Fruit fly (Drosophila melanogaster) whole organism, embryonic: ENCODE measurements around the gene CG8958.

Experiments
- Abd-B ChIP-seq: fragments of 200-800 bp; sonication (Bioruptor generic); optimal IDR thresholded peaks from 2 replicates; lab custom pipeline; 2018; ENCODE audit warnings: missing biosample characterization, mild to moderate bottlenecking, missing genetic modification characterization, moderate library complexity
- Bdp1 ChIP-seq: fragments of 200-800 bp; sonication (Bioruptor generic); optimal IDR thresholded peaks from 3 replicates; lab custom pipeline; 2016; ENCODE audit warnings: missing biosample characterization, missing genetic modification characterization
- CG10147 ChIP-seq: fragments of 200-800 bp; sonication (Bioruptor generic); optimal IDR thresholded peaks from 2 replicates; lab custom pipeline; 2019; ENCODE audit warnings: missing biosample characterization, mild to moderate bottlenecking, missing genetic modification characterization, moderate library complexity
- CG11723 ChIP-seq: fragments of 200-800 bp; sonication (Bioruptor generic); optimal IDR thresholded peaks from 2 replicates; lab custom pipeline; 2017; ENCODE audit warnings: missing biosample characterization, mild to moderate bottlenecking, missing genetic modification characterization
- CG1233 ChIP-seq: fragments of 200-800 bp; sonication (Bioruptor generic); optimal IDR thresholded peaks from 4 replicates; lab custom pipeline; 2018; ENCODE audit warnings: missing biosample characterization, mild to moderate bottlenecking, missing genetic modification characterization
- CG12659 ChIP-seq: fragments of 200-800 bp; sonication (Bioruptor generic); optimal IDR thresholded peaks from 3 replicates; lab custom pipeline; 2017; ENCODE audit warnings: mild to moderate bottlenecking, missing biosample characterization, missing genetic modification reagents, missing genetic modification characterization
- CG13123 ChIP-seq: fragments of 200-800 bp; sonication (Bioruptor generic); optimal IDR thresholded peaks from 2 replicates; lab custom pipeline; 2016; ENCODE audit warnings: missing biosample characterization, missing genetic modification characterization
- CG15011 ChIP-seq: fragments of 200-800 bp; sonication (Bioruptor generic); optimal IDR thresholded peaks from 3 replicates; lab custom pipeline; 2018; ENCODE audit warnings: missing biosample characterization, mild to moderate bottlenecking, missing genetic modification characterization
- CG17568 ChIP-seq: fragments of 200-800 bp; sonication (Bioruptor generic); optimal IDR thresholded peaks from 2 replicates; lab custom pipeline; 2018; ENCODE audit warnings: missing biosample characterization, mild to moderate bottlenecking, missing genetic modification characterization, moderate library complexity
- CG3065 ChIP-seq: fragments of 200-800 bp; sonication (Bioruptor generic); optimal IDR thresholded peaks from 2 replicates; lab custom pipeline; 2016; ENCODE audit warnings: missing biosample characterization, missing genetic modification characterization
- CG31365 ChIP-seq: fragments of 200-800 bp; sonication (Bioruptor generic); optimal IDR thresholded peaks from 2 replicates; lab custom pipeline; 2018; ENCODE audit warnings: missing biosample characterization, mild to moderate bottlenecking, missing genetic modification characterization
- CG31441 ChIP-seq: fragments of 200-800 bp; sonication (Bioruptor generic); IDR thresholded peaks from 2 replicates; pipeline ENCODE4 v1.3.6; 2022; ENCODE audit warnings: missing biosample characterization, missing genetic modification characterization
- CG34422 ChIP-seq: fragments of 200-800 bp; sonication (Bioruptor generic); IDR thresholded peaks from 3 replicates; pipeline ENCODE4 v1.3.6; 2022; ENCODE audit warnings: missing biosample characterization, missing genetic modification characterization
- CG42726 ChIP-seq: fragments of 200-800 bp; sonication (Bioruptor generic); IDR thresholded peaks from 2 replicates; pipeline ENCODE4 v1.3.6; 2022; ENCODE audit warnings: missing biosample characterization, missing genetic modification characterization; ENCODE audit not compliant: partially characterized antibody
- CG4282 ChIP-seq: fragments of 200-800 bp; sonication (Bioruptor generic); optimal IDR thresholded peaks from 2 replicates; lab custom pipeline; 2016; ENCODE audit warnings: missing biosample characterization, missing genetic modification characterization
- CG4854 ChIP-seq: fragments of 200-800 bp; sonication (Bioruptor generic); optimal IDR thresholded peaks from 2 replicates; lab custom pipeline; 2016; ENCODE audit warnings: missing biosample characterization, missing genetic modification characterization, inconsistent platforms
- CG8924 ChIP-seq: fragments of 200-800 bp; optimal IDR thresholded peaks from 3 replicates; lab custom pipeline; 2019; ENCODE audit warnings: missing biosample characterization, mild to moderate bottlenecking, missing genetic modification characterization, moderate library complexity
- CG9609 ChIP-seq: fragments of 200-800 bp; sonication (Bioruptor generic); optimal IDR thresholded peaks from 3 replicates; lab custom pipeline; 2016; ENCODE audit warnings: missing biosample characterization, missing genetic modification characterization
- Doc3 ChIP-seq: fragments of 200-800 bp; sonication (Bioruptor generic); IDR thresholded peaks from 3 replicates; pipeline ENCODE4 v1.3.6; 2022; ENCODE audit warnings: missing biosample characterization, missing genetic modification characterization; ENCODE audit not compliant: partially characterized antibody
- ERR ChIP-seq: fragments of 200-800 bp; sonication (Bioruptor generic); optimal IDR thresholded peaks from 2 replicates; lab custom pipeline; 2016; ENCODE audit warnings: missing biosample characterization, missing genetic modification characterization
- HLH3B ChIP-seq: fragments of 200-800 bp; sonication (Bioruptor generic); IDR thresholded peaks from 2 replicates; pipeline ENCODE4 v1.3.6; 2022; ENCODE audit warnings: missing biosample characterization, missing genetic modification characterization
- Max ChIP-seq: fragments of 200-800 bp; sonication (Bioruptor generic); optimal IDR thresholded peaks from 2 replicates; lab custom pipeline; 2016; ENCODE audit warnings: missing biosample characterization, mild to moderate bottlenecking, missing genetic modification characterization
- Poxn ChIP-seq: fragments of 200-800 bp; sonication (Bioruptor generic); IDR thresholded peaks from 2 replicates; pipeline ENCODE4 v1.3.6; 2022; ENCODE audit warnings: missing biosample characterization, missing genetic modification characterization
- Sin3A ChIP-seq: fragments of >200 bp; optimal IDR thresholded peaks from 2 replicates; lab custom pipeline; 2018
- Tbp ChIP-seq: fragments of >200 bp; optimal IDR thresholded peaks from 2 replicates; lab custom pipeline; 2018; ENCODE audit warnings: missing biosample characterization, missing genetic modification characterization
- Trl ChIP-seq, 3 experiments: fragments of >200 bp in 2 of 3; fragments of 200-800 bp in 1 of 3; sonication (Bioruptor generic) in 1 of 3; optimal IDR thresholded peaks; 2 replicates in 1 of 3; 3 replicates in 2 of 3; lab custom pipeline; 2016 to 2017; ENCODE audit warnings: missing biosample characterization in 1 of 3, missing genetic modification characterization in 1 of 3
- YL-1 ChIP-seq: fragments of 200-800 bp; sonication (Bioruptor generic); optimal IDR thresholded peaks from 3 replicates; lab custom pipeline; 2017; ENCODE audit warnings: missing biosample characterization, mild to moderate bottlenecking, missing genetic modification characterization
- ara ChIP-seq: fragments of 200-800 bp; sonication (Bioruptor generic); IDR thresholded peaks from 2 replicates; pipeline ENCODE4 v1.3.6; 2022; ENCODE audit warnings: missing biosample characterization, missing genetic modification characterization
- cwo ChIP-seq: fragments of 200-800 bp; sonication (Bioruptor generic); optimal IDR thresholded peaks from 3 replicates; lab custom pipeline; 2017; ENCODE audit warnings: missing biosample characterization, missing genetic modification characterization, mild to moderate bottlenecking, moderate library complexity, missing genetic modification reagents
- eve ChIP-seq, 2 experiments: fragments of >200 bp; optimal IDR thresholded peaks; 2 replicates each; lab custom pipeline; 2017; ENCODE audit warnings: missing biosample characterization in 2 of 2, missing genetic modification characterization in 2 of 2
- ewg ChIP-seq: fragments of 200-800 bp; sonication (Bioruptor generic); optimal IDR thresholded peaks from 3 replicates; lab custom pipeline; 2017; ENCODE audit warnings: mild to moderate bottlenecking, missing biosample characterization, missing genetic modification reagents, missing genetic modification characterization
- fru ChIP-seq: fragments of >200 bp; optimal IDR thresholded peaks from 2 replicates; lab custom pipeline; 2017
- fu2 ChIP-seq: fragments of 200-800 bp; sonication (Bioruptor generic); optimal IDR thresholded peaks from 2 replicates; lab custom pipeline; 2016; ENCODE audit warnings: missing biosample characterization, missing genetic modification characterization
- kah ChIP-seq: fragments of 200-800 bp; sonication (Bioruptor generic); optimal IDR thresholded peaks from 2 replicates; lab custom pipeline; 2018; ENCODE audit warnings: missing biosample characterization, mild to moderate bottlenecking, missing genetic modification characterization
- kay ChIP-seq: fragments of 200-800 bp; sonication (Bioruptor generic); optimal IDR thresholded peaks from 2 replicates; lab custom pipeline; 2016; ENCODE audit warnings: missing biosample characterization, missing genetic modification characterization
- ken ChIP-seq: fragments of 200-800 bp; sonication (Bioruptor generic); IDR thresholded peaks from 3 replicates; pipeline ENCODE4 v1.3.6; 2022; ENCODE audit warnings: missing biosample characterization, missing genetic modification characterization
- kni ChIP-seq: fragments of 200-800 bp; sonication (Bioruptor generic); optimal IDR thresholded peaks from 3 replicates; lab custom pipeline; 2017; ENCODE audit warnings: mild to moderate bottlenecking, missing biosample characterization, missing genetic modification reagents, missing genetic modification characterization
- lmd ChIP-seq: fragments of 200-800 bp; sonication (Bioruptor generic); IDR thresholded peaks from 2 replicates; pipeline ENCODE4 v1.3.6; 2022; ENCODE audit warnings: missing biosample characterization, missing genetic modification characterization
- maf-S ChIP-seq: fragments of 200-800 bp; sonication (Bioruptor generic); optimal IDR thresholded peaks from 2 replicates; lab custom pipeline; 2016; ENCODE audit warnings: missing biosample characterization, missing genetic modification characterization
- nerfin-2 ChIP-seq: fragments of 200-800 bp; sonication (Bioruptor generic); IDR thresholded peaks from 2 replicates; pipeline ENCODE4 v1.3.6; 2022; ENCODE audit warnings: missing biosample characterization, missing genetic modification characterization; ENCODE audit not compliant: partially characterized antibody
- org-1 ChIP-seq: fragments of 200-800 bp; sonication (Bioruptor generic); optimal IDR thresholded peaks from 2 replicates; lab custom pipeline; 2017; ENCODE audit warnings: missing biosample characterization, missing genetic modification characterization
- p53 ChIP-seq: fragments of 200-800 bp; sonication (Bioruptor generic); optimal IDR thresholded peaks from 2 replicates; lab custom pipeline; 2016; ENCODE audit warnings: missing biosample characterization, missing genetic modification characterization
- pan ChIP-seq, 4 experiments: fragments of >200 bp in 3 of 4; fragments of 200-800 bp in 1 of 4; sonication (Bioruptor generic) in 1 of 4; optimal IDR thresholded peaks in 3 of 4; IDR thresholded peaks in 1 of 4; 2 replicates each; pipeline versions ENCODE4 v1.3.6 to Lab custom; 2017 to 2022; ENCODE audit warnings: missing biosample characterization in 2 of 4, missing genetic modification characterization in 2 of 4, mixed read lengths in 1 of 4
- pfk ChIP-seq: fragments of 200-800 bp; sonication (Bioruptor generic); optimal IDR thresholded peaks from 2 replicates; lab custom pipeline; 2018; ENCODE audit warnings: missing biosample characterization, mild to moderate bottlenecking, missing genetic modification characterization, moderate library complexity
- rib ChIP-seq: fragments of 200-800 bp; sonication (Bioruptor generic); IDR thresholded peaks from 2 replicates; pipeline ENCODE4 v1.3.6; 2022; ENCODE audit warnings: missing biosample characterization, missing genetic modification characterization
- ro ChIP-seq: fragments of 200-800 bp; sonication (Bioruptor generic); IDR thresholded peaks from 2 replicates; pipeline ENCODE4 v1.3.6; 2022; ENCODE audit warnings: missing biosample characterization, missing genetic modification characterization
- tin ChIP-seq: fragments of 200-800 bp; sonication (Bioruptor generic); optimal IDR thresholded peaks from 3 replicates; lab custom pipeline; 2016; ENCODE audit warnings: missing biosample characterization, missing genetic modification characterization
- tup ChIP-seq: fragments of 200-800 bp; sonication (Bioruptor generic); optimal IDR thresholded peaks from 2 replicates; lab custom pipeline; 2016; ENCODE audit warnings: missing biosample characterization, mild to moderate bottlenecking, missing genetic modification characterization, moderate library complexity
- usp ChIP-seq: fragments of >200 bp; optimal IDR thresholded peaks from 2 replicates; lab custom pipeline; 2017; ENCODE audit warnings: missing biosample characterization, missing genetic modification characterization
- wdn ChIP-seq: fragments of 200-800 bp; sonication (Bioruptor generic); IDR thresholded peaks from 2 replicates; pipeline ENCODE4 v1.3.6; 2022; ENCODE audit warnings: missing biosample characterization, missing genetic modification characterization
- zen ChIP-seq: fragments of 200-800 bp; sonication (Bioruptor generic); optimal IDR thresholded peaks from 3 replicates; lab custom pipeline; 2018; ENCODE audit warnings: missing biosample characterization, mild to moderate bottlenecking, missing genetic modification characterization, moderate library complexity

CG8958 gene

dm6 chrX:16073375-16073982 is 9.6 kb upstream of the CG8958 start, which contains the start of gene Nipsnap (continued):
- TF ChIP-seq CG12659 (peak; percentile 54), rib (GFP tag; lab: Robert Waterston, UW) (no peak), kni (GFP tag; lab: Kevin White, UChicago) (no peak), ewg (GFP tag; lab: Kevin White, UChicago) (no peak), pan (optimal IDR thresholded peaks at IDR 0.05; lab: Kevin White, UChicago) (no peak), pan (GFP tag; optimal IDR thresholded peaks at IDR 0.05 in 1 of 2, IDR thresholded peaks at IDR 0.05 in 1 of 2) (no peak), zen (peak; percentile 2), tin (GFP tag; lab: Kevin White, UChicago) (no peak), Bdp1 (no peak), cwo (GFP tag; lab: Kevin White, UChicago) (no peak), usp (GFP tag; lab: Kevin White, UChicago) (no peak), Tbp (GFP tag; lab: Kevin White, UChicago) (no peak), YL-1 (no peak), Abd-B (GFP tag; lab: Kevin White, UChicago) (no peak), ken (no peak), eve (GFP tag; optimal IDR thresholded peaks at IDR 0.05; lab: Kevin White, UChicago) (no peak), CG31365 (tag; lab: Kevin White, UChicago) (no peak), maf-S (GFP tag; lab: Kevin White, UChicago) (no peak), Trl (optimal IDR thresholded peaks at IDR 0.05; lab: Kevin White, UChicago) (no peak), Trl (GFP tag; optimal IDR thresholded peaks at IDR 0.05; lab: Kevin White, UChicago) (no peak), CG15011 (no peak), CG1233 (no peak), nerfin-2 (GFP tag; lab: Robert Waterston, UW) (peak; percentile 97), fru (lab: Kevin White, UChicago) (no peak), wdn (GFP tag; lab: Robert Waterston, UW) (no peak), CG4854 (GFP tag; lab: Kevin White, UChicago) (no peak), p53 (no peak), CG11723 (GFP tag; lab: Kevin White, UChicago) (no peak), Doc3 (GFP tag; lab: Robert Waterston, UW) (peak; percentile 91), CG3065 (GFP tag; lab: Kevin White, UChicago) (no peak), kah (peak; percentile 4), CG42726 (peak; percentile 96; the same call in 1 of the 2 replicates), CG9609 (GFP tag; lab: Kevin White, UChicago) (no peak), fu2 (GFP tag; lab: Kevin White, UChicago) (no peak), ERR (GFP tag; lab: Kevin White, UChicago) (no peak), Max (GFP tag; lab: Kevin White, UChicago) (no peak), pfk (no peak), tup (GFP tag; lab: Kevin White, UChicago) (no peak), kay (GFP tag; lab: Kevin White, UChicago) (no peak), CG8924 (no peak), CG4282 (no peak), ara (GFP tag; lab: Robert Waterston, UW) (no peak), ro (GFP tag; lab: Robert Waterston, UW) (no peak), CG34422 (GFP tag; lab: Robert Waterston, UW) (no peak), Poxn (no peak), CG31441 (GFP tag; lab: Robert Waterston, UW) (no peak), CG13123 (peak; percentile 4), Sin3A (lab: Kevin White, UChicago) (peak; percentile 61), org-1 (no peak), CG10147 (GFP tag; lab: Kevin White, UChicago) (no peak), CG17568 (GFP tag; lab: Kevin White, UChicago) (no peak), lmd (GFP tag; lab: Robert Waterston, UW) (no peak), HLH3B (no peak)
